Fruit fly (Drosophila melanogaster) whole organism, embryonic: ENCODE results near the gene CG32488.

Source experiments
- Blimp-1 ChIP-seq: fragments of 200-800 bp; sonication (Bioruptor generic); optimal IDR thresholded peaks from 3 replicates; lab custom pipeline; 2018; ENCODE audit warnings: missing biosample characterization, missing genetic modification characterization, mild to moderate bottlenecking, moderate library complexity, missing genetic modification reagents
- BtbVII ChIP-seq: fragments of 200-800 bp; sonication (Bioruptor generic); optimal IDR thresholded peaks from 3 replicates; lab custom pipeline; 2017; ENCODE audit warnings: missing biosample characterization, mild to moderate bottlenecking, missing genetic modification characterization
- Bteb2 ChIP-seq: fragments of 200-800 bp; sonication (Bioruptor generic); optimal IDR thresholded peaks from 2 replicates; lab custom pipeline; 2016; ENCODE audit warnings: missing biosample characterization, missing genetic modification characterization
- CG12769 ChIP-seq: fragments of 200-800 bp; sonication (Bioruptor generic); optimal IDR thresholded peaks from 2 replicates; lab custom pipeline; 2019; ENCODE audit warnings: missing biosample characterization, mild to moderate bottlenecking, missing genetic modification characterization, moderate library complexity
- CG13296 ChIP-seq: fragments of 200-800 bp; sonication (Bioruptor generic); optimal IDR thresholded peaks from 3 replicates; lab custom pipeline; 2018; ENCODE audit warnings: missing biosample characterization, mild to moderate bottlenecking, missing genetic modification characterization
- CG14710 ChIP-seq: fragments of 200-800 bp; sonication (Bioruptor generic); optimal IDR thresholded peaks from 3 replicates; lab custom pipeline; 2019; ENCODE audit warnings: missing biosample characterization, mild to moderate bottlenecking, missing genetic modification characterization, moderate library complexity
- CG15696 ChIP-seq: fragments of 200-800 bp; sonication (Bioruptor generic); optimal IDR thresholded peaks from 2 replicates; lab custom pipeline; 2019; ENCODE audit warnings: missing biosample characterization, mild to moderate bottlenecking, missing genetic modification characterization, moderate library complexity
- CG1832 ChIP-seq: fragments of 200-800 bp; sonication (Bioruptor generic); optimal IDR thresholded peaks from 2 replicates; lab custom pipeline; 2017; ENCODE audit warnings: missing biosample characterization, mild to moderate bottlenecking, missing genetic modification characterization, inconsistent platforms
- CG2202 ChIP-seq: fragments of 200-800 bp; sonication (Bioruptor generic); optimal IDR thresholded peaks from 2 replicates; lab custom pipeline; 2018; ENCODE audit warnings: missing biosample characterization, mild to moderate bottlenecking, missing genetic modification characterization
- CG2712 ChIP-seq: fragments of 200-800 bp; optimal IDR thresholded peaks from 3 replicates; lab custom pipeline; 2019; ENCODE audit warnings: missing biosample characterization, mild to moderate bottlenecking, missing genetic modification characterization, moderate library complexity
- CG30431 ChIP-seq: fragments of 200-800 bp; sonication (Bioruptor generic); optimal IDR thresholded peaks from 2 replicates; lab custom pipeline; 2017; ENCODE audit warnings: missing biosample characterization, missing genetic modification characterization
- CG31365 ChIP-seq: fragments of 200-800 bp; sonication (Bioruptor generic); optimal IDR thresholded peaks from 2 replicates; lab custom pipeline; 2018; ENCODE audit warnings: missing biosample characterization, mild to moderate bottlenecking, missing genetic modification characterization
- CG31388 ChIP-seq: fragments of 200-800 bp; sonication (Bioruptor generic); optimal IDR thresholded peaks from 2 replicates; lab custom pipeline; 2016; ENCODE audit warnings: missing biosample characterization, missing genetic modification characterization
- CG6654 ChIP-seq: fragments of 200-800 bp; sonication (Bioruptor generic); optimal IDR thresholded peaks from 2 replicates; lab custom pipeline; 2017; ENCODE audit warnings: missing biosample characterization, mild to moderate bottlenecking, missing genetic modification characterization
- CG7372 ChIP-seq: fragments of 200-800 bp; sonication (Bioruptor generic); IDR thresholded peaks from 2 replicates; pipeline ENCODE4 v1.3.6; 2022; ENCODE audit warnings: missing biosample characterization, missing genetic modification characterization
- CG7928 ChIP-seq: fragments of 200-800 bp; sonication (Bioruptor generic); optimal IDR thresholded peaks from 2 replicates; lab custom pipeline; 2017; ENCODE audit warnings: missing biosample characterization, mild to moderate bottlenecking, missing genetic modification characterization
- CG8765 ChIP-seq: fragments of 200-800 bp; sonication (Bioruptor generic); IDR thresholded peaks from 2 replicates; pipeline ENCODE4 v1.3.6; 2022; ENCODE audit warnings: missing biosample characterization, missing genetic modification characterization
- CTCF ChIP-seq: fragments of 200-800 bp; sonication (Bioruptor generic); optimal IDR thresholded peaks from 2 replicates; lab custom pipeline; 2017; ENCODE audit warnings: missing biosample characterization, mild to moderate bottlenecking, missing genetic modification characterization, moderate library complexity
- D ChIP-seq, 2 experiments: fragments of 200-800 bp in 1 of 2; fragments of >200 bp in 1 of 2; sonication (Bioruptor generic) in 1 of 2; optimal IDR thresholded peaks; 2 replicates in 1 of 2; 3 replicates in 1 of 2; lab custom pipeline; 2017; ENCODE audit warnings: mild to moderate bottlenecking in 1 of 2, missing biosample characterization in 1 of 2, missing genetic modification characterization in 1 of 2, missing genetic modification reagents in 1 of 2
- Dip2 ChIP-seq: fragments of 200-800 bp; sonication (Bioruptor generic); IDR thresholded peaks from 2 replicates; pipeline ENCODE4 v1.3.6; 2022; ENCODE audit warnings: missing biosample characterization, missing genetic modification characterization
- Eip74EF ChIP-seq, 2 experiments: fragments of 200-800 bp in 1 of 2; fragments of >200 bp in 1 of 2; sonication (Bioruptor generic) in 1 of 2; optimal IDR thresholded peaks; 2 replicates each; lab custom pipeline; 2017 to 2019; ENCODE audit warnings: missing biosample characterization in 2 of 2, missing genetic modification characterization in 2 of 2, mild to moderate bottlenecking in 1 of 2, moderate library complexity in 1 of 2
- Hr3 ChIP-seq: fragments of 200-800 bp; sonication (Bioruptor generic); optimal IDR thresholded peaks from 3 replicates; lab custom pipeline; 2016; ENCODE audit warnings: missing biosample characterization, missing genetic modification characterization
- Lhr ChIP-seq: fragments of 200-800 bp; sonication (Bioruptor generic); optimal IDR thresholded peaks from 3 replicates; lab custom pipeline; 2017; ENCODE audit warnings: mild to moderate bottlenecking, missing biosample characterization, missing genetic modification reagents, missing genetic modification characterization
- Lpt ChIP-seq: fragments of >200 bp; optimal IDR thresholded peaks from 2 replicates; lab custom pipeline; 2018; ENCODE audit warnings: missing biosample characterization, missing genetic modification characterization
- MBD-R2 ChIP-seq: fragments of 200-800 bp; sonication (Bioruptor generic); IDR thresholded peaks from 2 replicates; pipeline ENCODE4 v1.3.6; 2022; ENCODE audit warnings: missing biosample characterization, missing genetic modification characterization
- Max ChIP-seq: fragments of 200-800 bp; sonication (Bioruptor generic); optimal IDR thresholded peaks from 2 replicates; lab custom pipeline; 2016; ENCODE audit warnings: missing biosample characterization, mild to moderate bottlenecking, missing genetic modification characterization
- NfI ChIP-seq: fragments of 200-800 bp; sonication (Bioruptor generic); optimal IDR thresholded peaks from 3 replicates; lab custom pipeline; 2018; ENCODE audit warnings: missing biosample characterization, mild to moderate bottlenecking, missing genetic modification characterization, moderate library complexity
- Ssrp ChIP-seq: fragments of 200-800 bp; sonication (Bioruptor generic); optimal IDR thresholded peaks from 2 replicates; lab custom pipeline; 2018; ENCODE audit warnings: missing biosample characterization, mild to moderate bottlenecking, missing genetic modification characterization, moderate library complexity
- Xbp1 ChIP-seq: fragments of 200-800 bp; sonication (Bioruptor generic); optimal IDR thresholded peaks from 3 replicates; lab custom pipeline; 2016; ENCODE audit warnings: missing biosample characterization, mild to moderate bottlenecking, missing genetic modification characterization
- amos ChIP-seq: fragments of 200-800 bp; sonication (Bioruptor generic); IDR thresholded peaks from 2 replicates; pipeline ENCODE4 v1.3.6; 2022; ENCODE audit warnings: missing biosample characterization, missing genetic modification characterization; ENCODE audit not compliant: partially characterized antibody
- az2 ChIP-seq: fragments of 200-800 bp; sonication (Bioruptor generic); optimal IDR thresholded peaks from 3 replicates; lab custom pipeline; 2016; ENCODE audit warnings: missing biosample characterization, missing genetic modification characterization
- croc ChIP-seq: fragments of 200-800 bp; sonication (Bioruptor generic); conservative IDR thresholded peaks from 3 replicates; pipeline ENCODE4 v1.3.6; 2022; ENCODE audit warnings: missing biosample characterization, missing genetic modification characterization
- kay ChIP-seq: fragments of 200-800 bp; sonication (Bioruptor generic); optimal IDR thresholded peaks from 2 replicates; lab custom pipeline; 2016; ENCODE audit warnings: missing biosample characterization, missing genetic modification characterization
- klu ChIP-seq: fragments of 200-800 bp; sonication (Bioruptor generic); IDR thresholded peaks from 2 replicates; pipeline ENCODE4 v1.3.6; 2022; ENCODE audit warnings: missing biosample characterization, missing genetic modification characterization
- lmd ChIP-seq: fragments of 200-800 bp; sonication (Bioruptor generic); IDR thresholded peaks from 2 replicates; pipeline ENCODE4 v1.3.6; 2022; ENCODE audit warnings: missing biosample characterization, missing genetic modification characterization
- lola ChIP-seq, 3 experiments: fragments of >200 bp in 2 of 3; fragments of 200-800 bp in 1 of 3; sonication (Bioruptor generic) in 1 of 3; optimal IDR thresholded peaks; 2 replicates each; lab custom pipeline; 2017 to 2019; ENCODE audit warnings: missing biosample characterization in 3 of 3, missing genetic modification characterization in 3 of 3, mild to moderate bottlenecking in 1 of 3, moderate library complexity in 1 of 3
- maf-S ChIP-seq: fragments of 200-800 bp; sonication (Bioruptor generic); optimal IDR thresholded peaks from 2 replicates; lab custom pipeline; 2016; ENCODE audit warnings: missing biosample characterization, missing genetic modification characterization
- nerfin-2 ChIP-seq: fragments of 200-800 bp; sonication (Bioruptor generic); IDR thresholded peaks from 2 replicates; pipeline ENCODE4 v1.3.6; 2022; ENCODE audit warnings: missing biosample characterization, missing genetic modification characterization; ENCODE audit not compliant: partially characterized antibody
- nmo ChIP-seq: fragments of 200-800 bp; sonication (Bioruptor generic); optimal IDR thresholded peaks from 2 replicates; lab custom pipeline; 2018; ENCODE audit warnings: missing biosample characterization, mild to moderate bottlenecking, missing genetic modification characterization, moderate library complexity
- sens ChIP-seq: fragments of 200-800 bp; sonication (Bioruptor generic); peaks from one replicate; lab custom pipeline; 2016; ENCODE audit warnings: missing biosample characterization, missing genetic modification characterization
- sima ChIP-seq: fragments of 200-800 bp; sonication (Bioruptor generic); optimal IDR thresholded peaks from 2 replicates; lab custom pipeline; 2016; ENCODE audit warnings: missing biosample characterization, missing genetic modification characterization
- slp2 ChIP-seq: fragments of 200-800 bp; sonication (Bioruptor generic); optimal IDR thresholded peaks from 2 replicates; lab custom pipeline; 2016; ENCODE audit warnings: missing biosample characterization, missing genetic modification characterization
- stc ChIP-seq: fragments of 200-800 bp; sonication (Bioruptor generic); IDR thresholded peaks from 2 replicates; pipeline ENCODE4 v1.3.6; 2022; ENCODE audit warnings: missing biosample characterization, missing genetic modification characterization
- ttk ChIP-seq: fragments of 200-800 bp; sonication (Bioruptor generic); IDR thresholded peaks from 2 replicates; pipeline ENCODE4 v2.1.2; 2022; ENCODE audit warnings: missing biosample characterization, missing genetic modification characterization
- twi ChIP-seq: fragments of 200-800 bp; optimal IDR thresholded peaks from 2 replicates; lab custom pipeline; 2019; ENCODE audit warnings: missing biosample characterization, mild to moderate bottlenecking, missing genetic modification characterization, moderate library complexity
- unc-4 ChIP-seq: fragments of 200-800 bp; sonication (Bioruptor generic); IDR thresholded peaks from 2 replicates; pipeline ENCODE4 v1.3.6; 2022; ENCODE audit warnings: missing biosample characterization, missing genetic modification characterization; ENCODE audit not compliant: partially characterized antibody
- zen ChIP-seq: fragments of 200-800 bp; sonication (Bioruptor generic); optimal IDR thresholded peaks from 3 replicates; lab custom pipeline; 2018; ENCODE audit warnings: missing biosample characterization, mild to moderate bottlenecking, missing genetic modification characterization, moderate library complexity
- zen2 ChIP-seq: fragments of 200-800 bp; sonication (Bioruptor generic); IDR thresholded peaks from 3 replicates; pipeline ENCODE4 v1.3.6; 2022; ENCODE audit warnings: missing biosample characterization, missing genetic modification characterization; ENCODE audit not compliant: partially characterized antibody

The CG32488 gene

DNA sequence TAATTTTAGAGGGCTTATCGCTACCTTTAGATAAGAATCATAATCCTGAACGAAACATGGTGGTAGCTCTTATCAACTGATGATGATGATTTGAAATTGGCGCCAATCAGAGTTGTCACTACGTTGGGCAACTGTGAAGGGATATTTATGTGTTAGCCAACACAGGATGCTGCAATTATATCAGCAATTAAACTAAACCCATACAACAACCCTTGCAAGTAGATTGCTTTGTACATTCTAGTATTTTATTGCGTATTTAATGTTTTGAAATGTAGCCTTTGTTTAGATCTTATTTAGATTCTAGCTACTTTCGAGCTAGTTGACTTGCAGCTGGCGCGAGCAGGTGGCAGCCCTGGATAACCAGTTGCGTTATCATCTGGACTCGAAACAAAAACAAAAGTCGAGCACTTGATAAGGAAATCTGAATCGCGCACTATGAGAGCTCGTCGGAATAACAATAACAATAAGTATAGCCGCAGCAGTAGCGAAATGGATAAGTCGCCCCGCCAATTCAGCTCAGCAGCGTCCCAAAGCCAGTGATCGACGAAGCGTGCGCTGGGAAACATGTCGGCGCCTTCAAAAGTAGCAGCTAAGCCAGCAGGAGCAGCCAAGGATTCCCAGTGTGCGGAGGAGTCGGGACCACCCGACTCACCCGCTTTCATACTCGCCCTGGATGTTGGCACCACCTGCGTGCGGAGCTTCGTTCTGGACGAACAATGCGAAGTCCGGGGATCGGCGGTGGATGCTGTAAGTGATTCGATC, 36.4 kb upstream of the CG32488 start, which contains the start of gene CG1271 (continued):
- TF ChIP-seq CG30431 (GFP tag; lab: Kevin White, UChicago) (no peak), CG2202 (tag; lab: Kevin White, UChicago) (no peak), CG2712 (tag; lab: Kevin White, UChicago) (peak; percentile 71), az2 (peak; percentile 41), lmd (GFP tag; lab: Robert Waterston, UW) (peak; percentile 68), croc (GFP tag; lab: Robert Waterston, UW) (no peak), CG7928 (GFP tag; lab: Kevin White, UChicago) (peak; percentile 80), Ssrp (tag; lab: Kevin White, UChicago) (peak; percentile 30), nmo (GFP tag; lab: Kevin White, UChicago) (peak; percentile 74), CG31388 (peak; percentile 33), sima (GFP tag; lab: Kevin White, UChicago) (no peak), CG6654 (no peak), kay (peak; percentile 65), CG8765 (no peak), Dip2 (GFP tag; lab: Robert Waterston, UW) (no peak), klu (GFP tag; lab: Robert Waterston, UW) (no peak), amos (peak; percentile 16; the same call in 1 of the 2 replicates), Blimp-1 (peak; percentile 46), MBD-R2 (GFP tag; lab: Robert Waterston, UW) (peak; percentile 47), Bteb2 (GFP tag; lab: Kevin White, UChicago) (peak; percentile 61), CG1832 (GFP tag; lab: Kevin White, UChicago) (no peak), NfI (GFP tag; lab: Kevin White, UChicago) (peak; percentile 66), zen2 (GFP tag; lab: Robert Waterston, UW) (no peak), stc (GFP tag; lab: Robert Waterston, UW) (no peak), CG15696 (tag; lab: Kevin White, UChicago) (peak; percentile 40), maf-S (GFP tag; lab: Kevin White, UChicago) (peak; percentile 59), lola (GFP tag; optimal IDR thresholded peaks at IDR 0.05; lab: Kevin White, UChicago) (peak in 1 of 3 experiments; percentile 37), Eip74EF (GFP tag; optimal IDR thresholded peaks at IDR 0.05; lab: Kevin White, UChicago) (peak in 1 of 2 experiments; percentile 23), CG13296 (GFP tag; lab: Kevin White, UChicago) (peak; percentile 65), CTCF (GFP tag; lab: Kevin White, UChicago) (peak; percentile 25), Xbp1 (GFP tag; lab: Kevin White, UChicago) (peak; percentile 62), BtbVII (GFP tag; lab: Kevin White, UChicago) (peak; percentile 32), Lpt (no peak), Max (peak; percentile 72), CG31365 (peak; percentile 11), sens (GFP tag; lab: Kevin White, UChicago) (peak; percentile 85), nerfin-2 (no peak), CG7372 (no peak), D (optimal IDR thresholded peaks at IDR 0.05; lab: Kevin White, UChicago) (no peak), D (GFP tag; optimal IDR thresholded peaks at IDR 0.05; lab: Kevin White, UChicago) (peak; percentile 25), CG12769 (tag; lab: Kevin White, UChicago) (peak; percentile 59), twi (peak; percentile 59), Hr3 (peak; percentile 45), CG14710 (tag; lab: Kevin White, UChicago) (peak; percentile 92), slp2 (GFP tag; lab: Kevin White, UChicago) (peak; percentile 42), ttk (GFP tag; lab: Robert Waterston, UW) (peak; percentile 46; the same call in 1 of the 2 replicates), zen (tag; lab: Kevin White, UChicago) (peak; percentile 82), unc-4 (GFP tag; lab: Robert Waterston, UW) (peak; percentile 51), Lhr (peak; percentile 32)
